Worm (Caenorhabditis elegans) whole organism, young adult: Measurements from ENCODE around the gene srlf-10.

Source experiments
- F22D6.2 ChIP-seq: sonication (generic microtip); optimal IDR thresholded peaks from 2 replicates; lab custom pipeline; 2016; ENCODE audit warnings: mild to moderate bottlenecking, missing genetic modification characterization, missing compliant biosample characterization
- Y53F4B.3 ChIP-seq: fragments of 200-800 bp; sonication (Bioruptor generic); IDR thresholded peaks from 2 replicates; pipeline ENCODE4 v1.3.6; 2022; ENCODE audit warnings: missing genetic modification reagents, missing genetic modification characterization, missing compliant biosample characterization
- ZK185.1 ChIP-seq: sonication (generic microtip); optimal IDR thresholded peaks from 2 replicates; lab custom pipeline; 2016; ENCODE audit warnings: mild to moderate bottlenecking, missing genetic modification characterization, missing compliant biosample characterization; ENCODE audit not compliant: poor library complexity, severe bottlenecking
- ama-1 ChIP-seq, 3 experiments: fragments of 150-350 bp in 1 of 3; sonication (generic microtip) in 2 of 3; optimal IDR thresholded peaks; 2 replicates each; lab custom pipeline; 2014 to 2018; ENCODE audit warnings: missing biosample characterization in 2 of 3, missing genetic modification characterization in 2 of 3, missing genetic modification reagents in 2 of 3
- efl-1 ChIP-seq: fragments of 150-350 bp; optimal IDR thresholded peaks from 2 replicates; lab custom pipeline; 2014; ENCODE audit warnings: missing biosample characterization, missing genetic modification reagents, missing genetic modification characterization
- unc-62 ChIP-seq: fragments of 150-350 bp; optimal IDR thresholded peaks from 2 replicates; lab custom pipeline; 2014; ENCODE audit warnings: missing biosample characterization, missing genetic modification reagents, missing genetic modification characterization
- xnd-1 ChIP-seq: sonication (generic microtip); optimal IDR thresholded peaks from 2 replicates; lab custom pipeline; 2016; ENCODE audit warnings: missing genotype, missing genetic modification reagents, missing genetic modification characterization, missing compliant biosample characterization
- ztf-18 ChIP-seq: sonication (generic microtip); optimal IDR thresholded peaks from 2 replicates; lab custom pipeline; 2016; ENCODE audit warnings: missing genotype, mild to moderate bottlenecking, missing genetic modification characterization, missing compliant biosample characterization

DNA sequence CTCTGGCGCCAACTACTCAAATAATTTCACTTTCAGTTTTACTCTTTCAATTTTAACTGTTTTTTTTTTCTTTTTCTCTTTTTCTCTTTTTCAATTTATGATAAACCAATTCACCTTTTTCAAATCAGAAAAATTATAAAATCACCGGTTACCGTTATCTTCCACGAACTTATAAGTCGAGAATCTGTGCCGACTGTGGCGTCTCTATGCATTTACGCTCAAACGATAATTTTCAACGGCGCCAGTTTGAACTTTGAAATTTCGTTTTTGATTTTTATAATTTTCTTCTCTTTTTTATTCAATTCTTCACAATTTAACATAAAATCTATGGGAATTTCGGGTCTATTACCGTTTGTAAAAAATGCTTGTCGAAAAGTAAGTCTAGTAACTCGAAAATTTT is 21.4 kb downstream of the srlf-10 start, which contains the start of gene exo-1:
- TF ChIP-seq ztf-18 (tag; lab: Kevin White, UChicago) (peak; percentile 41), Y53F4B.3 (no peak), unc-62 (GFP tag; lab: Kevin White, UChicago) (no peak), xnd-1 (no peak), efl-1 (peak; percentile 77), ama-1 (optimal IDR thresholded peaks at IDR 0.05; lab: Kevin White, UChicago) (no peak), ama-1 (GFP tag; optimal IDR thresholded peaks at IDR 0.05; lab: Kevin White, UChicago) (no peak), F22D6.2 (no peak), ZK185.1 (tag; lab: Kevin White, UChicago) (no peak)
